Worm (Caenorhabditis elegans): ENCODE measurements around the gene tag-51.

The tag-51 gene

DNA sequence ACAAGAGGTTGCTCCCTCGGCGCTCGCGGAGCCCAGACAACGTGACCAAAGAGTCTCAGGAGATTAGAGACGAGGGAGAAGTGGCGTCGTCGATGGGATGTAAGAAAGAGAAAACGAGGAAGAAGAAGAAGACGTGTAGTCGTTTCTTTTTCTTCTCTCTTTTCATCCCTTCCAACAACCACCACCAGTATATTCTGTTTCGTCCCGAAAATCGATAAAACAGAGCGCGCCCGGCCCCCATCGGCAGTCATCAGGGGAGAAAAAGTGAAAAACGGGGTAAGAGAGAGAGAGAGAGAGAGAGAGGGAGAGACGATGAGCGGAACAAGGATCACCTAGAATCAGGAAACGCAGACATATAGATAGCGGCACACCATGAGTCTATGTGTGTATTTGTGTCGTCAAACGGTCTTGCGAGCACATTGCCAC, 33.9 kb downstream of the tag-51 start (continued):
- TF ChIP-seq ztf-16 (tag; optimal IDR thresholded peaks at IDR 0.05) (no peak), dmd-4 (tag; optimal IDR thresholded peaks at IDR 0.05; ENCODE audit: borderline replicate concordance) (no peak), syd-9 (tag; optimal IDR thresholded peaks at IDR 0.05) (peak; percentile 14), sdc-2 (tag; optimal IDR thresholded peaks at IDR 0.05) (no peak), ceh-30 (tag; optimal IDR thresholded peaks at IDR 0.05) (peak; percentile 22), F13H6.1 (tag; optimal IDR thresholded peaks at IDR 0.05) (peak; percentile 1), hlh-30 (tag; optimal IDR thresholded peaks at IDR 0.05; ENCODE audit: insufficient read depth) (peak; percentile 73), rnt-1 (tag; optimal IDR thresholded peaks at IDR 0.05) (peak; percentile 10), unc-86 (tag; optimal IDR thresholded peaks at IDR 0.05) (peak; percentile 13)

DNA sequence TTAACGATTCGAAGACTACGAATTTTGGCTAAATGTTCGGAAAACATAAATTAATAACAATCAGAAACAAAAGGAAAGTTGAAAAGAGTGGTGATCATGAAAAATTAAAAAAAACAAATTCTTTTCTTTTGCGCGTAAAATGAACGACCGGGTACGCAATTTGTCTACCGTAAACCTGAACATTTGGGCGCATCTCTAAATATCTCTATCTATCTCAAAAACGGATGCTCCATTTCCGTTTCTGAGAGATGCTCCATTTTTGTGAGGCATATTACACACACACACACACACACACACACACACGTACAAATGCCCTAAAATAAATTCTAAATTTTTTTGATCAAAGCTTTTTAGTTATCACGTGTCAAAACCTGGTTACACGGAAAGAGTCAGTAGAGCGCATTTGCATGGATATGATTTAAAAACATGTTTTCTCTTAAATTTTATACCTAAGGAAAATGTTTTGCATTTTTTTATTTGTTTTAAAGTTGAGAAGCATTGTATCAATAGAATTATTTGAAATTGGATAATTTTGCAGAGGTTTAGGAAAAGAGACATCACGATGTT, 35.0 kb downstream of the tag-51 start:
- TF ChIP-seq ceh-22 (tag; optimal IDR thresholded peaks at IDR 0.05) (no peak), ceh-34 (tag; optimal IDR thresholded peaks at IDR 0.05) (no peak), ceh-18 (tag; optimal IDR thresholded peaks at IDR 0.05) (no peak), odd-2 (tag; optimal IDR thresholded peaks at IDR 0.05) (no peak), ceh-14 (tag; optimal IDR thresholded peaks at IDR 0.05) (no peak), hlh-30 (tag; optimal IDR thresholded peaks at IDR 0.05; ENCODE audit: insufficient read depth) (peak; percentile 48), nhr-232 (tag; optimal IDR thresholded peaks at IDR 0.05) (no peak), syd-9 (tag; optimal IDR thresholded peaks at IDR 0.05) (no peak), sox-2 (GFP tag; IDR thresholded peaks at IDR 0.05) (no peak), unc-42 (tag; optimal IDR thresholded peaks at IDR 0.05) (peak; percentile 40), ceh-31 (tag; optimal IDR thresholded peaks at IDR 0.05) (no peak), tbx-7 (tag; optimal IDR thresholded peaks at IDR 0.05) (no peak), hlh-6 (tag; optimal IDR thresholded peaks at IDR 0.05) (no peak), ama-1 (optimal IDR thresholded peaks at IDR 0.05) (no peak)

DNA sequence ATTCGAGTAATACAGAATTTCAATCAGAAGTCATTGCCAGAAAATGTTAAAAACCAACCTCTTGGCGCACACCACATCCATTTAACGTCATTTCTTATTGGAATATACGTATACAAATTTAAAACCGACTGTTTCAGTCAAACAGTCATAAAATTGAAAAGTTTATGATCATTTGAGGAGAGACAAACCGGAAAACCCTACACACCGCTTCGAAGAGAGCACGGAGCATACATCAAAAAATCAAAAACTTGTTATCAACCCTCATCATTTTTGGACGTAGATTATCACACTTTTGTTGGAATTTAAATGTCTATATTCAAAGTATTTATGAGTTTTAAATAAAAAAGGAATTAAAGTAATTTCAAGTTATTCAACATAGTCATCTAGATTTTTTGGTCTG, 37.0 kb downstream of the tag-51 start, which contains the start of gene T24C4.10:
Gene T24C4.10 (minus strand): TSS at position 230 of the 400 bp plus-strand sequence.
- TF ChIP-seq ref-2 (tag; optimal IDR thresholded peaks at IDR 0.05) = no peak
- no peak for TF ChIP-seq F13H6.1 (tag; optimal IDR thresholded peaks at IDR 0.05)
- no peak for TF ChIP-seq K09A11.1 (tag; optimal IDR thresholded peaks at IDR 0.05; ENCODE audit: insufficient read depth)
- TF ChIP-seq ceh-18 (tag; optimal IDR thresholded peaks at IDR 0.05) = no peak
- no peak for TF ChIP-seq dve-1 (tag; optimal IDR thresholded peaks at IDR 0.05)
- no peak for TF ChIP-seq sox-4 (tag; optimal IDR thresholded peaks at IDR 0.05)

DNA sequence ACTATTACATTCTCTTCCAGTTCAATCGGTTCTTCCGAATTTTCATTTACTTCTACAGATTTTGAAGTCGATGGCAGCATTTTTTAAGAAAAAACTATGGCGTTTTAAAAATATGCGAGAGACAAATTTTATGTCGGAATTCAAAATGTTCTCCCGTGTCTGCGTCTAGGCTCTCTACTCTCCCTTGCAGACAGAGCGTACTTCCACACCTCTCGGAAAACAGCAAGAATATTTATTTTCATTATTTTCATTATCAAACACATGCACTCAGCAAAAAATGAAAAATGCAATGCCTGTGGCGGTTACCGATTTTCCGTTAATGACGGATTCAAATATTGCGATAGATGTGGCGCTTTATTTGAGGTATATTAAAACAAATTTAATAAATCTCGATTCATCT, 41.5 kb downstream of the tag-51 start, which contains the start of the genes ztf-18 and F23H11.2:
Gene ztf-18 (minus strand): TSS at position 188 of the 400 bp plus-strand sequence.
Gene F23H11.2 (plus strand): TSS at position 223 of the 400 bp plus-strand sequence.
- TF ChIP-seq che-1 (tag; optimal IDR thresholded peaks at IDR 0.05) (no peak), ceh-48 (tag; optimal IDR thresholded peaks at IDR 0.05) (no peak), lin-11 (tag; optimal IDR thresholded peaks at IDR 0.05) (no peak), ceh-22 (tag; optimal IDR thresholded peaks at IDR 0.05) (no peak), K02D7.2 (tag; optimal IDR thresholded peaks at IDR 0.05) (no peak), fkh-6 (tag; optimal IDR thresholded peaks at IDR 0.05) (no peak), ttx-3 (tag; optimal IDR thresholded peaks at IDR 0.05) (no peak), gmeb-2 (tag; optimal IDR thresholded peaks at IDR 0.05) (no peak), hlh-15 (tag; optimal IDR thresholded peaks at IDR 0.05) (no peak), K09A11.1 (tag; optimal IDR thresholded peaks at IDR 0.05; ENCODE audit: insufficient read depth) (no peak), T23F11.4 (GFP tag; optimal IDR thresholded peaks at IDR 0.05) (no peak), ref-2 (tag; optimal IDR thresholded peaks at IDR 0.05) (no peak), elt-4 (tag; optimal IDR thresholded peaks at IDR 0.05) (no peak), nhr-11 (tag; optimal IDR thresholded peaks at IDR 0.05) (no peak)

Data from whole organism, late embryonic.